Fruit fly (Drosophila melanogaster) whole organism, wandering third instar larva: ENCODE results near the gene RpL34a.

Source experiments
- Abd-B ChIP-seq: fragments of >200 bp; optimal IDR thresholded peaks from 2 replicates; lab custom pipeline; 2017; ENCODE audit warnings: missing biosample characterization, missing genetic modification characterization
- CG32264 ChIP-seq: fragments of 200-800 bp; sonication (Bioruptor generic); optimal IDR thresholded peaks from 2 replicates; lab custom pipeline; 2016; ENCODE audit warnings: missing biosample characterization, missing genetic modification characterization
- CG9705 ChIP-seq: fragments of 200-800 bp; sonication (Bioruptor generic); optimal IDR thresholded peaks from 2 replicates; lab custom pipeline; 2018; ENCODE audit warnings: missing biosample characterization, mild to moderate bottlenecking, missing genetic modification characterization
- CrebA ChIP-seq: fragments of 200-800 bp; sonication (Bioruptor generic); optimal IDR thresholded peaks from 2 replicates; lab custom pipeline; 2016; ENCODE audit warnings: missing biosample characterization, mild to moderate bottlenecking, missing genetic modification characterization, borderline replicate concordance
- Dfd ChIP-seq: fragments of >200 bp; optimal IDR thresholded peaks from 2 replicates; lab custom pipeline; 2017; ENCODE audit warnings: missing biosample characterization, missing genetic modification characterization
- Dif ChIP-seq: fragments of 200-275, 200-300 bp; sonication (Bioruptor generic); optimal IDR thresholded peaks from 2 replicates; lab custom pipeline; 2018; ENCODE audit warnings: missing biosample characterization, missing genetic modification characterization; ENCODE audit not compliant: partially characterized antibody
- GATAd ChIP-seq: sonication (Bioruptor generic); optimal IDR thresholded peaks from 2 replicates; lab custom pipeline; 2016; ENCODE audit warnings: missing biosample characterization, missing genetic modification characterization
- HLH106 ChIP-seq: fragments of 200-800 bp; optimal IDR thresholded peaks from 3 replicates; lab custom pipeline; 2019; ENCODE audit warnings: missing biosample characterization, mild to moderate bottlenecking, missing genetic modification characterization, moderate library complexity
- Hnf4 ChIP-seq: fragments of 200-800 bp; sonication (Bioruptor generic); optimal IDR thresholded peaks from 2 replicates; lab custom pipeline; 2016; ENCODE audit warnings: missing biosample characterization, mild to moderate bottlenecking, missing genetic modification characterization
- Hr78 ChIP-seq: fragments of >200 bp; optimal IDR thresholded peaks from 2 replicates; lab custom pipeline; 2017; ENCODE audit warnings: missing biosample characterization, missing genetic modification characterization
- Hr83 ChIP-seq: fragments of 200-300 bp; sonication (Bioruptor generic); optimal IDR thresholded peaks from 2 replicates; lab custom pipeline; 2016; ENCODE audit warnings: missing biosample characterization, mild to moderate bottlenecking, missing genetic modification characterization, moderate library complexity; ENCODE audit not compliant: poor library complexity, severe bottlenecking
- Jra ChIP-seq: sonication (Bioruptor generic); optimal IDR thresholded peaks from 2 replicates; lab custom pipeline; 2016; ENCODE audit warnings: missing biosample characterization, missing genetic modification characterization
- Mio ChIP-seq: sonication (Bioruptor generic); optimal IDR thresholded peaks from 2 replicates; lab custom pipeline; 2016; ENCODE audit warnings: missing biosample characterization, missing genetic modification characterization
- Myc ChIP-seq: fragments of >200 bp; optimal IDR thresholded peaks from 2 replicates; lab custom pipeline; 2017
- N ChIP-seq: fragments of >200 bp; optimal IDR thresholded peaks from 2 replicates; lab custom pipeline; 2018; ENCODE audit warnings: missing biosample characterization, missing external identifiers, missing genetic modification characterization
- OdsH ChIP-seq: fragments of 200-800 bp; sonication (Bioruptor generic); optimal IDR thresholded peaks from 2 replicates; lab custom pipeline; 2016; ENCODE audit warnings: missing biosample characterization, mild to moderate bottlenecking, missing genetic modification characterization
- Rel ChIP-seq, 2 experiments: fragments of 200-800 bp; sonication (Bioruptor generic) in 1 of 2; optimal IDR thresholded peaks; 2 replicates in 1 of 2; 3 replicates in 1 of 2; lab custom pipeline; 2016 to 2019; ENCODE audit warnings: mild to moderate bottlenecking in 2 of 2, missing biosample characterization in 2 of 2, missing genetic modification characterization in 2 of 2, moderate library complexity in 1 of 2
- Sp1 ChIP-seq: fragments of 200-800 bp; sonication (Bioruptor generic); optimal IDR thresholded peaks from 3 replicates; lab custom pipeline; 2019; ENCODE audit warnings: missing biosample characterization, mild to moderate bottlenecking, missing genetic modification characterization, moderate library complexity
- Vsx2 ChIP-seq: fragments of 200-300, 225-300 bp; sonication (Bioruptor generic); optimal IDR thresholded peaks from 2 replicates; lab custom pipeline; 2018; ENCODE audit warnings: missing biosample characterization, missing genetic modification characterization; ENCODE audit not compliant: partially characterized antibody
- br ChIP-seq: fragments of 200-800 bp; sonication (Bioruptor generic); optimal IDR thresholded peaks from 2 replicates; lab custom pipeline; 2016; ENCODE audit warnings: missing biosample characterization, missing genetic modification characterization
- brk ChIP-seq: fragments of 200-800 bp; sonication (Bioruptor generic); optimal IDR thresholded peaks from 2 replicates; lab custom pipeline; 2016; ENCODE audit warnings: missing biosample characterization, mild to moderate bottlenecking, missing genetic modification characterization
- dl ChIP-seq, 2 experiments: fragments of 175-275, 200-275 bp in 1 of 2; fragments of 200-275 bp in 1 of 2; sonication (Bioruptor generic); optimal IDR thresholded peaks; lab custom pipeline; 2018; ENCODE audit warnings: mild to moderate bottlenecking in 2 of 2, missing biosample characterization in 2 of 2, missing genetic modification characterization in 2 of 2, moderate library complexity in 2 of 2; ENCODE audit not compliant: partially characterized antibody in 2 of 2, insufficient read depth in 1 of 2
- dmrt93B ChIP-seq: fragments of 200-800 bp; sonication (Bioruptor generic); optimal IDR thresholded peaks from 2 replicates; lab custom pipeline; 2018; ENCODE audit warnings: missing biosample characterization, mild to moderate bottlenecking, missing genetic modification characterization
- dsf ChIP-seq: sonication (Bioruptor generic); optimal IDR thresholded peaks from 2 replicates; lab custom pipeline; 2016; ENCODE audit warnings: missing biosample characterization, missing genetic modification characterization, borderline replicate concordance
- ey ChIP-seq: fragments of 200-800 bp; sonication (Bioruptor generic); optimal IDR thresholded peaks from 2 replicates; lab custom pipeline; 2016; ENCODE audit warnings: missing biosample characterization, missing genetic modification characterization
- foxo ChIP-seq, 2 experiments: fragments of 200-800 bp; sonication (Bioruptor generic); optimal IDR thresholded peaks; 2 replicates in 1 of 2; 3 replicates in 1 of 2; lab custom pipeline; 2016 to 2017; ENCODE audit warnings: missing biosample characterization in 2 of 2, missing genetic modification characterization in 2 of 2
- fru ChIP-seq: fragments of 200-800 bp; sonication (Bioruptor generic); optimal IDR thresholded peaks from 3 replicates; lab custom pipeline; 2016; ENCODE audit warnings: missing biosample characterization, mild to moderate bottlenecking, missing genetic modification characterization
- h ChIP-seq: fragments of 200-800 bp; sonication (Bioruptor generic); optimal IDR thresholded peaks from 3 replicates; lab custom pipeline; 2016; ENCODE audit warnings: missing biosample characterization, mild to moderate bottlenecking, missing genetic modification characterization
- jim ChIP-seq: fragments of 175-275, 200-325 bp; sonication (Bioruptor generic); optimal IDR thresholded peaks from 2 replicates; lab custom pipeline; 2016; ENCODE audit warnings: missing biosample characterization, mild to moderate bottlenecking, missing genetic modification characterization
- lola ChIP-seq: fragments of >200 bp; optimal IDR thresholded peaks from 2 replicates; lab custom pipeline; 2017; ENCODE audit warnings: missing biosample characterization, missing genetic modification characterization
- pan ChIP-seq: fragments of >200 bp; optimal IDR thresholded peaks from 2 replicates; lab custom pipeline; 2017
- psq ChIP-seq: fragments of 200-800 bp; sonication (Bioruptor generic); optimal IDR thresholded peaks from 3 replicates; lab custom pipeline; 2017; ENCODE audit warnings: missing biosample characterization, mild to moderate bottlenecking, missing genetic modification characterization, moderate library complexity
- rgr ChIP-seq: fragments of 200-800 bp; sonication (Bioruptor generic); optimal IDR thresholded peaks from 3 replicates; lab custom pipeline; 2016; ENCODE audit warnings: missing biosample characterization, mild to moderate bottlenecking, missing genetic modification characterization
- sage ChIP-seq: fragments of 200-800 bp; sonication (Bioruptor generic); optimal IDR thresholded peaks from 2 replicates; lab custom pipeline; 2016; ENCODE audit warnings: missing biosample characterization, mild to moderate bottlenecking, missing genetic modification characterization
- sv ChIP-seq: fragments of 200-800 bp; sonication (Bioruptor generic); optimal IDR thresholded peaks from 3 replicates; lab custom pipeline; 2016; ENCODE audit warnings: missing biosample characterization, missing genetic modification characterization
- tai ChIP-seq: sonication (Bioruptor generic); optimal IDR thresholded peaks from 2 replicates; lab custom pipeline; 2016; ENCODE audit warnings: missing biosample characterization, missing genetic modification characterization
- usp ChIP-seq: fragments of >200 bp; optimal IDR thresholded peaks from 2 replicates; lab custom pipeline; 2017; ENCODE audit warnings: missing biosample characterization, missing genetic modification characterization
- woc ChIP-seq: sonication (Bioruptor generic); optimal IDR thresholded peaks from 2 replicates; lab custom pipeline; 2016; ENCODE audit warnings: missing biosample characterization, mild to moderate bottlenecking, missing genetic modification characterization

The RpL34a gene

DNA sequence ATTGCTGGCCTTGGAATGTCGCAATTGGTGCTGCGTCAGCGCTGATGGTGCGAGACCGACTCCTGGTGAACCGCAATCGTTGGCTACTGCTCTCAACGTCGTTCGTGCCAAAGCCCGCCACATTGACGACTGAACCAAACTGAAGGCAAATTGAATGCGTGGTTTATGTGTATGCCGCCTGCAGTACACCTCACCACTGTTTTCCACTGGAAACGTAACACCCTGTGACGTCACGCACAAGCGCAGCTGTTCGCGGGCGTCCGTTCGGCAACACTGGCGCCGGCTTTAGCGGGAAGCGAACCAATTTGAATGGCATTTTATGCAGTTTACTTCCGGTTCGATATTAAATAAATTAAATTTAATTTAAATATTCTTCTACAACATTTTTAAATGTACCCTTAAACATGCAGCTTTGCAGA lies 3.8 kb downstream of the RpL34a start, which contains the start of gene Cmpk:
Gene Cmpk (minus strand): TSS at position 225 of the 419 bp plus-strand sequence.
- TF ChIP-seq rgr (GFP tag; lab: Kevin White, UChicago) (peak; percentile 92), foxo (GFP tag; optimal IDR thresholded peaks at IDR 0.05; lab: Kevin White, UChicago) (peak; percentile 36 to 81), Abd-B (GFP tag; lab: Kevin White, UChicago) (no peak), OdsH (GFP tag; lab: Kevin White, UChicago) (peak; percentile 77), Dif (GFP tag; lab: Kevin White, UChicago) (peak; percentile 61), ey (GFP tag; lab: Kevin White, UChicago) (peak; percentile 50), pan (lab: Kevin White, UChicago) (no peak), Hr83 (GFP tag; lab: Kevin White, UChicago) (peak; percentile 97), brk (GFP tag; lab: Kevin White, UChicago) (no peak), psq (GFP tag; lab: Kevin White, UChicago) (peak; percentile 58), usp (no peak), sv (GFP tag; lab: Kevin White, UChicago) (peak; percentile 33), fru (GFP tag; lab: Kevin White, UChicago) (peak; percentile 72), Hnf4 (GFP tag; lab: Kevin White, UChicago) (no peak), Dfd (GFP tag; lab: Kevin White, UChicago) (no peak), jim (GFP tag; lab: Kevin White, UChicago) (no peak), dmrt93B (GFP tag; lab: Kevin White, UChicago) (peak; percentile 74), Myc (peak; percentile 8), dsf (GFP tag; lab: Kevin White, UChicago) (peak; percentile 0), Sp1 (GFP tag; lab: Kevin White, UChicago) (peak; percentile 88), N (GFP tag; lab: Kevin White, UChicago) (no peak), dl (GFP tag; optimal IDR thresholded peaks at IDR 0.05; lab: Kevin White, UChicago; ENCODE audit: insufficient read depth in 1 of 2, partially characterized antibody in 2 of 2) (no peak), h (GFP tag; lab: Kevin White, UChicago) (peak; percentile 86), lola (GFP tag; lab: Kevin White, UChicago) (no peak), woc (peak; percentile 44), Vsx2 (GFP tag; lab: Kevin White, UChicago) (no peak), Hr78 (GFP tag; lab: Kevin White, UChicago) (no peak), br (peak; percentile 82), CG32264 (peak; percentile 44), HLH106 (tag; lab: Kevin White, UChicago) (peak; percentile 77), Mio (GFP tag; lab: Kevin White, UChicago) (peak; percentile 10), tai (GFP tag; lab: Kevin White, UChicago) (no peak), GATAd (no peak), CG9705 (peak; percentile 91), sage (GFP tag; lab: Kevin White, UChicago) (peak; percentile 90), Jra (GFP tag; lab: Kevin White, UChicago) (peak; percentile 41), CrebA (GFP tag; lab: Kevin White, UChicago) (no peak), Rel (GFP tag; optimal IDR thresholded peaks at IDR 0.05; lab: Kevin White, UChicago) (no peak), Rel (tag; optimal IDR thresholded peaks at IDR 0.05; lab: Kevin White, UChicago) (peak; percentile 72)

- TF ChIP-seq Hr78 (GFP tag; lab: Kevin White, UChicago) (peak; percentile 15), dmrt93B (GFP tag; lab: Kevin White, UChicago) (peak; percentile 55), dsf (GFP tag; lab: Kevin White, UChicago) (no peak), Dif (GFP tag; lab: Kevin White, UChicago) (no peak), psq (GFP tag; lab: Kevin White, UChicago) (peak; percentile 21), tai (GFP tag; lab: Kevin White, UChicago) (no peak), Hnf4 (GFP tag; lab: Kevin White, UChicago) (no peak), pan (lab: Kevin White, UChicago) (no peak), foxo (GFP tag; optimal IDR thresholded peaks at IDR 0.05; lab: Kevin White, UChicago) (peak in 1 of 2 experiments; percentile 47), h (GFP tag; lab: Kevin White, UChicago) (no peak), sv (GFP tag; lab: Kevin White, UChicago) (peak; percentile 41), Jra (GFP tag; lab: Kevin White, UChicago) (peak; percentile 0), rgr (GFP tag; lab: Kevin White, UChicago) (peak; percentile 75), CG9705 (peak; percentile 19), OdsH (GFP tag; lab: Kevin White, UChicago) (peak; percentile 11), HLH106 (tag; lab: Kevin White, UChicago) (peak; percentile 63), woc (peak; percentile 84), ey (GFP tag; lab: Kevin White, UChicago) (peak; percentile 7), Sp1 (GFP tag; lab: Kevin White, UChicago) (peak; percentile 32), lola (GFP tag; lab: Kevin White, UChicago) (no peak)
Measured at dm6 chr3R:26052150-26052908, 6.7 kb downstream of the RpL34a start, which contains the start of the genes Exo84 and Vps2. Exo84 (minus strand) TSS chr3R:26052257. Vps2 (plus strand) TSS chr3R:26052821.
